Fruit fly (Drosophila melanogaster) whole organism, embryonic: ENCODE results near the gene Uvrag.

Experiments used
- CG7786 ChIP-seq: fragments of 200-800 bp; sonication (Bioruptor generic); optimal IDR thresholded peaks from 2 replicates; lab custom pipeline; 2016; ENCODE audit warnings: missing biosample characterization, missing genetic modification characterization
- CG8924 ChIP-seq: fragments of 200-800 bp; optimal IDR thresholded peaks from 3 replicates; lab custom pipeline; 2019; ENCODE audit warnings: missing biosample characterization, mild to moderate bottlenecking, missing genetic modification characterization, moderate library complexity
- CTCF ChIP-seq: fragments of 200-800 bp; sonication (Bioruptor generic); optimal IDR thresholded peaks from 2 replicates; lab custom pipeline; 2017; ENCODE audit warnings: missing biosample characterization, mild to moderate bottlenecking, missing genetic modification characterization, moderate library complexity
- Chrac-16 ChIP-seq: fragments of 200-800 bp; sonication (Bioruptor generic); optimal IDR thresholded peaks from 3 replicates; lab custom pipeline; 2016; ENCODE audit warnings: missing biosample characterization, missing genetic modification characterization
- Gsc ChIP-seq: fragments of 200-800 bp; sonication (Bioruptor generic); IDR thresholded peaks from 2 replicates; pipeline ENCODE4 v1.3.6; 2022; ENCODE audit warnings: missing biosample characterization, missing genetic modification characterization
- Scr ChIP-seq: fragments of 200-800 bp; sonication (Bioruptor generic); IDR thresholded peaks from 2 replicates; pipeline ENCODE4 v1.3.6; 2022; ENCODE audit warnings: missing biosample characterization, missing genetic modification characterization; ENCODE audit not compliant: partially characterized antibody
- az2 ChIP-seq: fragments of 200-800 bp; sonication (Bioruptor generic); optimal IDR thresholded peaks from 3 replicates; lab custom pipeline; 2016; ENCODE audit warnings: missing biosample characterization, missing genetic modification characterization
- repo ChIP-seq: fragments of 200-800 bp; sonication (Bioruptor generic); optimal IDR thresholded peaks from 2 replicates; lab custom pipeline; 2016; ENCODE audit warnings: missing biosample characterization, missing genetic modification characterization
- rib ChIP-seq: fragments of 200-800 bp; sonication (Bioruptor generic); IDR thresholded peaks from 2 replicates; pipeline ENCODE4 v1.3.6; 2022; ENCODE audit warnings: missing biosample characterization, missing genetic modification characterization
- unc-4 ChIP-seq: fragments of 200-800 bp; sonication (Bioruptor generic); IDR thresholded peaks from 2 replicates; pipeline ENCODE4 v1.3.6; 2022; ENCODE audit warnings: missing biosample characterization, missing genetic modification characterization; ENCODE audit not compliant: partially characterized antibody

DNA sequence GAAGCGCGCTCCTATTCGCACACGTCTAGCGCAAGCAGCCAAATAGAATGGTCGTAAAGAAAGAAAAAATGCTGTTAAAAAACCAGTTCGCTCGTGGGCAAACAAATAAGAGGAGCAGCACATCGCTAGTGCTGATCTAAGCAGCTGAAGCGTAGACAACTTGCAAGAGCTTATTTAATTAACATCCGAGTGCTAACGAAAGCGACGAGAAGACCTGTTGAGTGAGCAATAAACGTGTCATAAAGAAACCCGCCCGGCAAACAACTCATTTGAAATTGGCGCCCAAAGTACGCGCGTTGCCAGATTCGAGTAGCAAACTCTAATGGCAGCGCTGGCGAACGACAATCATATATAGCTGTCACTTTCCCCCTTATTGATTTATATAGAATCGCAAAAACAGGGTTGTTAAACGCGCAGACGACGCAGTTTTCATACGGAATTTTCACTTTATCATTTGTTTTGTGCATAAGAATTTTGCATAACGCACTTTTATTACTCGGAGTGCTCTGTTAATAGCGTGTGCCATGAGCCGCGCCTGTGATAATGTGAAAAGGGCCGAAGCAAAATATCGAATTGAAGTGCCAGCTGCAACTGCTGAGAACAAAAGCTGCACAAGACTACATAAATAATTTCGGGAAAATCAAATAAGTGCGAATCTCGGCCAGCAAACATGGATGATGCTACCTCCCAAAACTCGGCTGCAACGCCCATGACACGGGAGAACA lies 9.6 kb downstream of the Uvrag start:
- TF ChIP-seq Gsc (no peak), repo (no peak), CG8924 (tag; lab: Kevin White, UChicago) (no peak), Scr (GFP tag; lab: Robert Waterston, UW) (peak; percentile 40; the same call in 1 of the 2 replicates), rib (no peak), Chrac-16 (GFP tag; lab: Kevin White, UChicago) (no peak), unc-4 (GFP tag; lab: Robert Waterston, UW) (0 out of 2 replicates have a peak, but pooled peaks have one; percentile 22), CTCF (GFP tag; lab: Kevin White, UChicago) (no peak), CG7786 (GFP tag; lab: Kevin White, UChicago) (no peak), az2 (GFP tag; lab: Kevin White, UChicago) (no peak)
